Fruit fly (Drosophila melanogaster): ENCODE data around the gene Ts.

The Ts gene

DNA sequence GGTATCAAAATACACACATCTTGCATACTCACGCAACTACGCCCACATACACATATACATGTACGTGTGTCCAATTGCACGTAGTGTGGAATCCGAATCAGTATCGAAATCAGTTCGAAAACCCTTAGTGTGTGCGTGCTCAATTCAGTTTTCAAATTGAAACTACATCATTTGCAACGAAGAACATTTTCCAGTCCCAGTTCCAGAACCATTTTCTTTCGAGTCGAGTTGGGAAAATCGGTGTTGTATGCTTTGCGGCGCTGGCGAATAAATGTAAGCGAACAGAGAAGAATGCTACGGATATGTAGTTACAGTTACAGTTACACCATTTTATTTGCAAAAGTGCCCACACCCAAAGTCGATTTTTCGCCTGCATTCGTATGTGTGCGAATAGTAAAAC is 12.4 kb downstream of the Ts start:
- no peak for TF ChIP-seq Sin3A (optimal IDR thresholded peaks at IDR 0.05)
- no peak for TF ChIP-seq psq (optimal IDR thresholded peaks at IDR 0.05)
- TF ChIP-seq ttk (optimal IDR thresholded peaks at IDR 0.05), result no peak
- no peak for TF ChIP-seq h (optimal IDR thresholded peaks at IDR 0.05)
- TF ChIP-seq Myc (optimal IDR thresholded peaks at IDR 0.05), result no peak
- no peak for TF ChIP-seq insv (optimal IDR thresholded peaks at IDR 0.05)

DNA sequence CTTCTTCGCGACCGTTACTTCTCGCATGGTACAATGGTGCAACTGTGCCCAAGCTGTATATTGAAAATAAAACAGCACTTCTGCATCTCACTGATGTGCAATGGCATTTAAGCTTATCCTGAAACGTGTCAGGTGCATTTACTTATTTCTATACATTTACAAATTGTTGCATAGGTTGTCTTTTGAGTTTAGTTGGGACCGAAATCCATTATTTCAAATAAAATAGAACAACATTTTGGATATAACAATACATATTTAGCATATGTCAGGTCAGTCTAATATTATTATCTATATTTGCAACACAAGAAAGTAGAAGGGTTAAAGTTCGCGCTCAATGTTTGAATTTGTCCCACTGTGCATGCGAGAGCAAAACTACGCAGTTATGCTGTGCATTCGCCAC is 13.1 kb downstream of the Ts start:
- TF ChIP-seq psq (optimal IDR thresholded peaks at IDR 0.05) (no peak), Myc (optimal IDR thresholded peaks at IDR 0.05) (no peak), insv (optimal IDR thresholded peaks at IDR 0.05) (no peak), h (optimal IDR thresholded peaks at IDR 0.05) (no peak)

DNA sequence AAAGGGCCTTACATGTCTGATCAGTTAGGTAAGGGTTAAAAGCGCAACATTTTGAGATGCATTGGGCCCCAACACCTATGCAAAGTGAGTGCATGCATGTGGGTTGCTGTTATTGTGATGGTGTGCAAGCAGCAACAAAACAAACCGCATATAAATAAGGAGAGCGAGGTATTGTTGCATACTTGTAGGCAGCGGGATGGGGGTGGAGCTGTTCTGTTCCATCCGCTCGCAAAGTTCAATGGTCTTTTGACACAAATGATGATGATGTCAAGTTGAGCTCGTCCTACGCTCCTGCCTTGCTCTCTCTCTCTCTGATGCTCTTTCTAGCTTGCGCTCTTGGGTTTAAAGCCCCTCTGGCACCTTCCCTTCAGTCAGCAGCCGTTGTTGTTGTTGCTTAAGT is 13.8 kb downstream of the Ts start:
- TF ChIP-seq Myc (optimal IDR thresholded peaks at IDR 0.05) (no peak), h (optimal IDR thresholded peaks at IDR 0.05) (no peak), psq (optimal IDR thresholded peaks at IDR 0.05) (no peak), insv (optimal IDR thresholded peaks at IDR 0.05) (no peak), ttk (optimal IDR thresholded peaks at IDR 0.05) (no peak), Sin3A (optimal IDR thresholded peaks at IDR 0.05) (no peak)

DNA sequence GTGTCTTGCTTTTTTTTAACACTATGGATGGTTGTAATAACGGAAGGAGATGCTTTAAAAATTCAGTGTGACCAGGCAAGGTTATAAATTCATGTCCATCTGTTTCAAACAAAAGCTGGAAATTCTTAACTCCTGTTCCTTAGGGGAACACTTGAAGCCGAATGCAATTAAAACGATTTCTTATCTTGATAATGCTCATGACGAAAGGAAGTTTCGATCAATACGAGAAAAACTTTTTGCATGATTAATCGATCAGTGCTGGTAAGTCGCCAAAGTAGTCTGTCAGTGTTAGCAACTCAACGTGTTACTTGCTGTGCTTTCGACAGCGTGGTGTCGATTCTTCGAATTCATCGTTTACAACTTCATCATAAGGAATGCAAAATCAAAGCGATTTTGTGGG is 15.0 kb downstream of the Ts start, which contains the start of gene Rbp9:
Gene Rbp9 (plus strand): TSS at position 291 of the 400 bp plus-strand sequence.
- TF ChIP-seq ttk (optimal IDR thresholded peaks at IDR 0.05) (no peak), insv (optimal IDR thresholded peaks at IDR 0.05) (no peak), psq (optimal IDR thresholded peaks at IDR 0.05) (no peak), Myc (optimal IDR thresholded peaks at IDR 0.05) (no peak), h (optimal IDR thresholded peaks at IDR 0.05) (no peak), Sin3A (optimal IDR thresholded peaks at IDR 0.05) (no peak)

DNA sequence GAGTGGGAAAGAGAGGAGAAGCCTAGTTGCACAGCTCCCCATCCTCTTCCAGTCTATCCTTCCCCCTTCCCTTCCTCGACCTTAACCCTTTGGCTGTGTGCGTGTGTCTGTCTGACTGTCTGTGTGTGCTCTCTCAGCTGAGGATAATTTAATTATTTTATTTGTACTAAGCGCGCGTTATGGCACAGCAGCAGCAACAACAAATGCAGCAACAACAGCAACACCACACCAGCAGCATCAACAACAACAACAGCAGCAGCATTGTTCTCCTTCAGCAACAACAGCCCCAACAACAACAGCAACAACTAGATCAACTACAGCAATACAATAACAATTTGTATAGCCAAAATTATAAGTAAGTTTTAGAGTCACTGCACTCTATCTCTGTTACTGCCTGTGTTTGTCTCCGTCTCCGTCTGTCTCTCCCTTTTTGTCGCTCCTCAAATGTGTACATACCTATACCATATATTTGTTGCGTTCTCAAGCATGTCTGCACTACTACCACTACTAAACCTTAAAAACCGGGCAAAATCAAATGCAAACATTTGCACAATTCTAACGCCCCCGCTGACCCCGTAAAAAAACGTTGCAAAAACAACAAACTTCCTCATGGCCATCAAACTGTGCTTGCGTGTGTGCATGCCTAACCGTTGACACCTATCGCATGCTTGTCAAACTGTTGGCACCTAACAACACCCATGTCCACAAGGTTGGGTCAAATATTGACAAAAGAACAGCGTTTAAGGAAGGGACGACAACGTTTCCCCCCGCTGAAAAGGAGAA is 23.8 kb downstream of the Ts start:
- no peak for TF ChIP-seq insv (optimal IDR thresholded peaks at IDR 0.05)
- TF ChIP-seq h (optimal IDR thresholded peaks at IDR 0.05), result no peak
- TF ChIP-seq ttk (optimal IDR thresholded peaks at IDR 0.05), result no peak
- TF ChIP-seq psq (optimal IDR thresholded peaks at IDR 0.05), result no peak
- TF ChIP-seq Sin3A (optimal IDR thresholded peaks at IDR 0.05), result no peak
- no peak for TF ChIP-seq Myc (optimal IDR thresholded peaks at IDR 0.05)

DNA sequence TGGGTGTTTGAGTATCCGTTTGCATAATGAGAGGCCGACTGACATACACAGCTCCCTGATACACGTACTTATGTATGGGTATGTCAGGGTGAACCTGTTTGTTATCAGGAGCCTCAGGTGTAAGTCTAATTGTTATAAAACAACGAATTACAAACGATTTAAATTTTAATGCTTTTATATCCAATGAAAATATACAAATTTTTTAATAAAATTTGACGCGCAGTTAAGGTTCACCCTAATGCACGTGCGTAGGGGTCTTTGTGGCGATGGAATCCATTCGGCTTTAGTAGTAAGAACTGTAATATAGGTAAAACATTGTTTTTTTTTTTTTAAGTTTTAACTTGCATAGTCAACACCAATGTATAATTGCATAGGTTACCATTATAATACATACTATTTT is 24.9 kb downstream of the Ts start:
- TF ChIP-seq ttk (optimal IDR thresholded peaks at IDR 0.05), result no peak
- no peak for TF ChIP-seq Sin3A (optimal IDR thresholded peaks at IDR 0.05)
- TF ChIP-seq insv (optimal IDR thresholded peaks at IDR 0.05), result no peak
- no peak for TF ChIP-seq psq (optimal IDR thresholded peaks at IDR 0.05)
- TF ChIP-seq Myc (optimal IDR thresholded peaks at IDR 0.05), result no peak
- no peak for TF ChIP-seq h (optimal IDR thresholded peaks at IDR 0.05)

DNA sequence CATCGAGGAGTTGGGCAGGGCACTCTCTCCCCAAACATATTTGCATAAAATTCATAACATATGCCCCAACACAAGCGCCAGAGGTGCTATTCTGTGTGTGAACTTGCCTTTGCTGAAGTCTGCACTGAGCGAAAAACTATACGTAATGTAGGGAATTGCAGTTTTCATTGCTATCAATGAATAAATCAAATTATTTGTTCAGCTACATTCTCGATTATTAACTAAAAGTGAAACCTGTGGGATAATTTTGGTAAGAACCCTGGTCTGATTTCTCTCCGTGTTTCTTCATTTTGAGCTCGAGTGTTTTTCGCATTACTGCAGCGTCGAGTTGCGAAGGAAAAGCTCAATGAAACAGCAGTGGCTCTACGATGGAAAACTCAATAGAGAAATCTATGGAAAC is 26.8 kb downstream of the Ts start:
- TF ChIP-seq Sin3A (optimal IDR thresholded peaks at IDR 0.05) (no peak), h (optimal IDR thresholded peaks at IDR 0.05) (no peak), Myc (optimal IDR thresholded peaks at IDR 0.05) (no peak), insv (optimal IDR thresholded peaks at IDR 0.05) (no peak), psq (optimal IDR thresholded peaks at IDR 0.05) (no peak), ttk (optimal IDR thresholded peaks at IDR 0.05) (no peak)

DNA sequence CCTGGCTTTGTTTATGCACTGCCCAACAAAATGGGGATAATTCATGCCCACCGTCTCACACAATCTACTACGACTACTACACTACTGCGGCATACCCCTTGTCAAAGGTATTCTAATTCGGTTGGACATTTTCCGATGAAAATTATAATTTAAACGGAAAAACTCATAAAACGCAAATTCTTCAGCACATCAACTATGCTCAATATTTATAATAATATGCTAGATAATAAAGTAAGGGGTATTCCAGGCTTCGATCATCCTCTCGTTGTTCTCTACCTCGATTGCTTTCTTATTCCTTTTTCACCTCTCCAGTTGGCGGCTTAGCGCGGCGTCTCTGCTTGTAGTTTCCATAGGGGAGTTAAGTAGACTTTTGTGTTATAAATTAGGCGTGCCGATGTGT is 28.1 kb downstream of the Ts start:
- TF ChIP-seq h (optimal IDR thresholded peaks at IDR 0.05), result no peak
- TF ChIP-seq ttk (optimal IDR thresholded peaks at IDR 0.05), result no peak
- no peak for TF ChIP-seq Sin3A (optimal IDR thresholded peaks at IDR 0.05)
- no peak for TF ChIP-seq psq (optimal IDR thresholded peaks at IDR 0.05)
- no peak for TF ChIP-seq insv (optimal IDR thresholded peaks at IDR 0.05)
- TF ChIP-seq Myc (optimal IDR thresholded peaks at IDR 0.05), result no peak

DNA sequence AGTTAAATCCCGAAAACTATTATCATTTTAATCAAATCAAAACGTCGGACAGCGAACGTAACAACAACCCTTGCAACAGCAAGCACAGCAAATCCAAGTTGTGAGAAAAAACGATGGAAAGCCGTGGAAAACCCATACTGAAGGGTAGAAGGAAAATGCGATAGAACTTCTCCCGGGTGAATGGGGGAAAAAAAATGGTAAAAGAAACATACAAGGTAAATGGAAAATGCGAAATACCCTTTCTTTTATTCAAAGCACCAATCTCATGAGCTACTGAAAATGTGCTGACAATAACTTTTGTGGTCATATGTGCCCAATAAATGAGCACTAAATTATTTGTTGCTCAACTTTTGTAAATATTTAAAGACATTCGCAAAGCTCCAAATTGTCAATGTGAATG is 29.7 kb downstream of the Ts start:
- TF ChIP-seq h (optimal IDR thresholded peaks at IDR 0.05), result no peak
- TF ChIP-seq Sin3A (optimal IDR thresholded peaks at IDR 0.05), result no peak
- TF ChIP-seq insv (optimal IDR thresholded peaks at IDR 0.05), result no peak
- TF ChIP-seq Myc (optimal IDR thresholded peaks at IDR 0.05), result no peak
- no peak for TF ChIP-seq psq (optimal IDR thresholded peaks at IDR 0.05)
- no peak for TF ChIP-seq ttk (optimal IDR thresholded peaks at IDR 0.05)

DNA sequence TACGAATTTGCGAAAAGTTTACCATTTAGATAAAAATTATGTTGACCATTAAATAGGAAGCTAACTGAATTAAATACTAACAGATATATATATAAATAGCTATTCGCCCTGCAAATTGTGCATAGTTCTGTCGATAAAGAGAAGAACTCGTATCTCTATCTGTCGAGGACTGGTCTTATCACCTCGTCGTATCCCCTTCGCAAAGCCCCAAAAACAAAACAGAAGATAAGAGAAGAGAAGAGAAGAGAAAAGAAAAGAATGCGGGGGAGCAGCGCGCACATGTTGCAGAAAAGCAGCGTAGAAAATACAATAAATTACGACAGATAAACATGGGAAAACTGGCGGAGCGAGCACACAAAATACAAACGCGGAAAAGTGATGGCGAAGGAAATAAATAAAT is 33.7 kb downstream of the Ts start:
- no peak for TF ChIP-seq h (optimal IDR thresholded peaks at IDR 0.05)
- TF ChIP-seq ttk (optimal IDR thresholded peaks at IDR 0.05), result no peak
- no peak for TF ChIP-seq Sin3A (optimal IDR thresholded peaks at IDR 0.05)
- TF ChIP-seq Myc (optimal IDR thresholded peaks at IDR 0.05), result no peak
- TF ChIP-seq insv (optimal IDR thresholded peaks at IDR 0.05), result no peak
- TF ChIP-seq psq (optimal IDR thresholded peaks at IDR 0.05), result no peak

DNA sequence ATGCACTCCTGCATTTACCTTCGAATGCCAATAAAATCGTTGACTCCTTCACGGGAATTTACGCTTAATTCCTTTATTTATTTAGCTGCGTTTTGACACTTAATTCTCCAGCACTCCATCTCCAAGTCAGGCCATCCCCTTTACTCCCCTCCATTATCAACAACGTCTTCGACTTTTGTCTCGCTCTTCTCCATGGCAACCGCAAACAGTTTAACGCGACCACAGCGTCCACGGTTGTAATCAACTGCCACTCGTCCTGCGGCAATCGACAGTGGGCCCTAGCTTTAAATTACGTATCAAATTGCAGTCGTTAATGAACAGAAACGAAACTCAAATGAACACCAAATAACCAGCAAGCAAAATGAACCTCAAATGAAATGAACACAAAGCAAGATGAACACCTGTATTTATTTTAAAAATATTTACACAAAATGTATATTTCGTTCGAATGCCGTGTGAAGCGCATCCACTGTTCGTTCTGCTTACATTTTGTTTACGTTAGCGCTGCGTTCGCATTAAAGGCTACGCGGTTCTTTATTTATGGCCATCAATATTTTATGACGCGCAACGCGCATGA is 37.8 kb downstream of the Ts start:
- TF ChIP-seq insv (optimal IDR thresholded peaks at IDR 0.05) (no peak), psq (optimal IDR thresholded peaks at IDR 0.05) (no peak), h (optimal IDR thresholded peaks at IDR 0.05) (no peak), Myc (optimal IDR thresholded peaks at IDR 0.05) (no peak), Sin3A (optimal IDR thresholded peaks at IDR 0.05) (no peak), ttk (optimal IDR thresholded peaks at IDR 0.05) (no peak)

DNA sequence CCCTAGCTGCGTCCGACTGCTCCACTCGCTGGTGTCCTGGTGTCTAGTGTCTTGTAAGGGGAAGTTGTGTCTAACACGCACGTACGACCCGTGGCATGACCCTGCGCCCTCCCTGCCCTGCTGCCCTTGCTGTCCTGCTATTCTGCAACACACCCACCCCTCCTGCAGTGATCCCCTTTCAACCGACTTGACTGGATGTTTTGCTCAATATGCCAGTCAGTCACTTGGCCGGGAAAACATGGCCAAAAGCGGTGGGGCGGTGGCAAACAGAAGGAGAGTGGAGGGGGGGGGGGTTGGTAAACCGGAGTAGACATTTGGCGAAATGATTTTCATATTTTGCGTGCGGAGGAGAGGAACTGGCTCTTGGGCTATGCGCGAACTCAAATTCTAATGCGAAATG is 38.8 kb downstream of the Ts start:
- TF ChIP-seq h (optimal IDR thresholded peaks at IDR 0.05), result no peak

DNA sequence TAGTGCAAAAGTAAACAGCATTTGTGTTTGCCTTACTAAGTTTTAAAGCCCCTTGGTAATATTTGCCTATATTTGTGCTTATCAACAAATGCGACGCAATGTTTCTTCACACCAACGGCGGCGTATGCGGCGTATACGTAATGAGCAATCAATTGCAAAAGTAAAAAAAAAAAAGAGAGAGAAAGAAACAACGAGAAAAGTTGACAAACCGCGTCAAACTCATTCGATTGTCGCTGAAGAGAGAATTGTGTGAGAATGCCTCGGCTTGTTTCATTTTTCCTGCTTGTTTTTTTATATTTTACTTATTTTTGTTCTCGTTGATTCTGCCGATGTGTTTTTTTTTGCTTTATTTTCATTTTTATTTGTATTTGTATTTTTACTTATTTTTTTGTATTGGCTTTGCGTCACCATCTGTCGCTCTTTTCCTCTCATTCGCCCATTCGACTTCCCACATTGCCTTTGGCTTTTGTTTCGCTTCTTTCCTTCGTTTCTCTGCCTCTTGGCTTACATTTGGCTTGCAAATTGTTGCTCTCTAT is 45.1 kb downstream of the Ts start:
- TF ChIP-seq psq (optimal IDR thresholded peaks at IDR 0.05) (no peak), h (optimal IDR thresholded peaks at IDR 0.05) (no peak), Sin3A (optimal IDR thresholded peaks at IDR 0.05) (no peak), ttk (optimal IDR thresholded peaks at IDR 0.05) (no peak), Myc (optimal IDR thresholded peaks at IDR 0.05) (no peak), insv (optimal IDR thresholded peaks at IDR 0.05) (no peak)

All from Kc167 (cell line).